Worm (Caenorhabditis elegans) whole organism, L1 larva: ENCODE results near the gene ZC196.4.

Experiments used
- lir-3 ChIP-seq: sonication (generic microtip); optimal IDR thresholded peaks from 2 replicates; lab custom pipeline; 2016; ENCODE audit warnings: mild to moderate bottlenecking, missing genetic modification characterization, moderate library complexity, missing compliant biosample characterization; ENCODE audit not compliant: poor library complexity
- nhr-19 ChIP-seq: fragments of 200-800 bp; sonication (Bioruptor generic); conservative IDR thresholded peaks from 2 replicates; pipeline ENCODE4 v1.3.6; 2022; ENCODE audit warnings: missing genetic modification characterization, missing compliant biosample characterization
- nhr-28 ChIP-seq: fragments of 150-350 bp; optimal IDR thresholded peaks from 2 replicates; lab custom pipeline; 2014; ENCODE audit warnings: missing biosample characterization, missing genetic modification characterization

DNA sequence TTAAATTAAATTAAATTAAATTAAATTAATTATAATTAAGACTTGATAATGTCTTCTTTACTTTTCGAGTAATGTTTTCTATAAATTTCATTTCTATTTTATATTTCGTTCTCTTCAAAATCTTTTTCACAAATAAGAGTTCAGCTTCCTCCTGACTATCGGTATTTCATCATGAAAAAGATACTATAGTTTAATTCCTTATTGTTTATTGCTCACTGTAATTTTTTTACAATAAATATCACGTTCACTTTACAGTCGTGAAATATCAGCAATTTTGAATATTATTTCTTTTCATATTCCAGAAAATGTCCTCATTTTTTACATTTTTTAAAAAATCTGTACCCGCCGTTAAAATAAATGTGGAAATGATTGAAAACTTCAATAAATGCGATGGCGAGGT is 3.5 kb downstream of the ZC196.4 start, which contains the start of gene ZC196.3:
- TF ChIP-seq nhr-19 (no peak), nhr-28 (tag; lab: Kevin White, UChicago) (no peak), lir-3 (tag; lab: Kevin White, UChicago) (no peak)
